Fruit fly (Drosophila melanogaster): ENCODE data around the gene CG17806.
A peak's percentile ranks its signal among the peaks of the same experiment; 100 is the strongest.
"Not testable (repeated sequence)": the region's sequence is repeated elsewhere in the genome, so short reads cannot be mapped to it uniquely, and the experiment has no call there.

The CG17806 gene

dm6 chr3R:17774538-17774937 is 28.5 kb downstream of the CG17806 start:
- no peak for TF ChIP-seq gl (tag; optimal IDR thresholded peaks at IDR 0.05)
- TF ChIP-seq CG17806 (tag; optimal IDR thresholded peaks at IDR 0.05) = no peak
- TF ChIP-seq CG8159 (tag; optimal IDR thresholded peaks at IDR 0.05) = peak; percentile 51
- TF ChIP-seq rn (GFP tag; IDR thresholded peaks at IDR 0.05) = no peak
- TF ChIP-seq CG4496 (GFP tag; IDR thresholded peaks at IDR 0.05) = no peak
- no peak for TF ChIP-seq CG32121 (GFP tag; IDR thresholded peaks at IDR 0.05)
- TF ChIP-seq CG9948 (tag; optimal IDR thresholded peaks at IDR 0.05) = no peak
- no peak for TF ChIP-seq CG10348 (GFP tag; IDR thresholded peaks at IDR 0.05)
- TF ChIP-seq CG14655 (GFP tag; optimal IDR thresholded peaks at IDR 0.05) = peak; percentile 59
- no peak for TF ChIP-seq CG12605 (GFP tag; IDR thresholded peaks at IDR 0.05)

- no peak for TF ChIP-seq CG15710 (tag; optimal IDR thresholded peaks at IDR 0.05)
- no peak for TF ChIP-seq CG4496 (GFP tag; IDR thresholded peaks at IDR 0.05)
- no peak for TF ChIP-seq CG17806 (tag; optimal IDR thresholded peaks at IDR 0.05)
- TF ChIP-seq CG34367 (tag; optimal IDR thresholded peaks at IDR 0.05) = no peak
- no peak for TF ChIP-seq CG10348 (GFP tag; IDR thresholded peaks at IDR 0.05)
- no peak for TF ChIP-seq Pif1B (GFP tag; optimal IDR thresholded peaks at IDR 0.05)
- no peak for TF ChIP-seq CG13204 (GFP tag; optimal IDR thresholded peaks at IDR 0.05)
- no peak for TF ChIP-seq CG8159 (tag; optimal IDR thresholded peaks at IDR 0.05)
- TF ChIP-seq Ets98B (GFP tag; IDR thresholded peaks at IDR 0.05) = no peak
- no peak for TF ChIP-seq CG8301 (tag; optimal IDR thresholded peaks at IDR 0.05)
- TF ChIP-seq D1 (tag; optimal IDR thresholded peaks at IDR 0.05) = no peak
- TF ChIP-seq fd96Ca (GFP tag; IDR thresholded peaks at IDR 0.05) = no peak
- no peak for TF ChIP-seq gl (tag; optimal IDR thresholded peaks at IDR 0.05)
- TF ChIP-seq Snoo (tag; optimal IDR thresholded peaks at IDR 0.05) = no peak
- TF ChIP-seq CG12605 (GFP tag; IDR thresholded peaks at IDR 0.05) = no peak
- no peak for TF ChIP-seq CG14655 (GFP tag; optimal IDR thresholded peaks at IDR 0.05)
- no peak for TF ChIP-seq EcR (GFP tag; optimal IDR thresholded peaks at IDR 0.05)
- TF ChIP-seq Pif1A (GFP tag; optimal IDR thresholded peaks at IDR 0.05) = no peak
- TF ChIP-seq CG9948 (tag; optimal IDR thresholded peaks at IDR 0.05) = no peak
- TF ChIP-seq rn (GFP tag; IDR thresholded peaks at IDR 0.05) = no peak
Observed at dm6 chr3R:17773893-17774292, 29.2 kb downstream of the CG17806 start.

- TF ChIP-seq CG15710 (tag; optimal IDR thresholded peaks at IDR 0.05); D1 (tag; optimal IDR thresholded peaks at IDR 0.05); CG10348 (GFP tag; IDR thresholded peaks at IDR 0.05): not testable (repeated sequence)
Observed at dm6 chr3R:17763088-17763487, 40.0 kb downstream of the CG17806 start, which contains the start of gene TyrR. TyrR (minus strand) TSS chr3R:17763188.

dm6 chr3R:17762261-17762660 is 40.8 kb downstream of the CG17806 start:
- TF ChIP-seq CG13204 (GFP tag; optimal IDR thresholded peaks at IDR 0.05) (no peak), CG9948 (tag; optimal IDR thresholded peaks at IDR 0.05) (no peak), CG17806 (tag; optimal IDR thresholded peaks at IDR 0.05) (no peak), gl (tag; optimal IDR thresholded peaks at IDR 0.05) (no peak), CG15710 (tag; optimal IDR thresholded peaks at IDR 0.05) (no peak), D1 (tag; optimal IDR thresholded peaks at IDR 0.05) (no peak), Pif1B (GFP tag; optimal IDR thresholded peaks at IDR 0.05) (no peak), CG14655 (GFP tag; optimal IDR thresholded peaks at IDR 0.05) (no peak), Ets98B (GFP tag; IDR thresholded peaks at IDR 0.05) (no peak), CG8159 (tag; optimal IDR thresholded peaks at IDR 0.05) (no peak)

dm6 chr3R:17759773-17760476 is 43.1 kb downstream of the CG17806 start:
- TF ChIP-seq Ets98B (GFP tag; IDR thresholded peaks at IDR 0.05) (no peak), rn (GFP tag; IDR thresholded peaks at IDR 0.05) (no peak)

- TF ChIP-seq CG8301 (tag; optimal IDR thresholded peaks at IDR 0.05) (no peak), Pif1A (GFP tag; optimal IDR thresholded peaks at IDR 0.05) (no peak)
Observed at dm6 chr3R:17758905-17759304, 44.2 kb downstream of the CG17806 start.
